Fruit fly (Drosophila melanogaster) whole organism: ENCODE measurements around the gene Cpr67Fb.

ENCODE experiments used
- CG8478 ChIP-seq: fragments of >200 bp; optimal IDR thresholded peaks from 2 replicates; lab custom pipeline; 2018; ENCODE audit warnings: inconsistent platforms
- Dll ChIP-seq: fragments of >200 bp; optimal IDR thresholded peaks from 2 replicates; lab custom pipeline; 2017
- EcR ChIP-seq, 2 experiments: fragments of >200 bp; optimal IDR thresholded peaks; 2 replicates each; lab custom pipeline; 2017; ENCODE audit warnings: missing biosample characterization in 2 of 2, missing genetic modification characterization in 2 of 2, missing genetic modification reagents in 2 of 2
- pan ChIP-seq: fragments of >200 bp; optimal IDR thresholded peaks from 2 replicates; lab custom pipeline; 2017
- psq ChIP-seq: fragments of >200 bp; optimal IDR thresholded peaks from 2 replicates; lab custom pipeline; 2017
- usp ChIP-seq: fragments of >200 bp; optimal IDR thresholded peaks from 2 replicates; lab custom pipeline; 2017; ENCODE audit warnings: missing biosample characterization, missing genetic modification characterization, mixed read lengths

dm6 chr3L:10861657-10862543 is 32.1 kb upstream of the Cpr67Fb start:
- TF ChIP-seq pan (lab: Kevin White, UChicago) (no peak), psq (lab: Kevin White, UChicago) (no peak), Dll (lab: Kevin White, UChicago) (no peak), usp (GFP tag; lab: Kevin White, UChicago) (no peak), CG8478 (lab: Kevin White, UChicago) (no peak), EcR (GFP tag; optimal IDR thresholded peaks at IDR 0.05; lab: Kevin White, UChicago) (no peak)
